Fruit fly (Drosophila melanogaster): ENCODE data around the gene CG31909.

DNA sequence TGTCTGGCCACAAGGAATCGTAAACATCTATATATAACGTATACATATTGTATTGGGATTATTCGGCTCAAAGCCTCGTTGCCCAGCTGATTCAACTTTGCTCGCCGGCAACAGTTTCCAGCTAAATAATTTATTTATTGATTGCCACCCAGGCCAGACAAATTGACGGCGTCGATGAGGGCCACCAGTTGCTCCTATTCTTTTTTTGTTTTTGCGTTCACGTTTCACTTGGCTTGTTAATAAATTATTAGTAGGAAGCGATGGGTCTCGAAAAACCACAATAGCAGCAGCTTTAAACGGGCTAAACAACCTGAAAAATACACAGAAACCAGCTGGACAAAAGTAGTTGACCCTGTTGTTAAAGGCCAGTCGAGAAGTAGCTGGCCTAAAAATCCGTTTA lies 40.3 kb upstream of the CG31909 start:
- TF ChIP-seq CG33017 (tag; optimal IDR thresholded peaks at IDR 0.05) (no peak), CG11617 (GFP tag; optimal IDR thresholded peaks at IDR 0.05) (no peak), kay (GFP tag; ENCODE audit: borderline replicate concordance) (no peak), Mnt (GFP tag; optimal IDR thresholded peaks at IDR 0.05) (no peak), Hr96 (GFP tag; optimal IDR thresholded peaks at IDR 0.05) (no peak), Crg-1 (GFP tag; optimal IDR thresholded peaks at IDR 0.05) (no peak), CG1620 (GFP tag; optimal IDR thresholded peaks at IDR 0.05) (no peak), ovo (GFP tag; optimal IDR thresholded peaks at IDR 0.05) (no peak)

Measured in whole organism, adult.